Worm (Caenorhabditis elegans) whole organism, L4 larva: ENCODE data around the gene F53F8.4.

ENCODE experiments used
- F49E8.2 ChIP-seq: sonication (generic microtip); optimal IDR thresholded peaks from 2 replicates; lab custom pipeline; 2016; ENCODE audit warnings: missing compliant biosample characterization, mild to moderate bottlenecking, missing genetic modification characterization, borderline replicate concordance
- dpl-1 ChIP-seq: fragments of 150-350 bp; optimal IDR thresholded peaks from 2 replicates; lab custom pipeline; 2014; ENCODE audit warnings: missing biosample characterization, missing genetic modification reagents, missing genetic modification characterization
- fkh-10 ChIP-seq: fragments of 150-350 bp; optimal IDR thresholded peaks from 2 replicates; lab custom pipeline; 2014; ENCODE audit warnings: missing biosample characterization, missing genetic modification reagents, missing genetic modification characterization
- lin-13 ChIP-seq: fragments of 150-350 bp; optimal IDR thresholded peaks from 2 replicates; lab custom pipeline; 2014; ENCODE audit warnings: missing biosample characterization, missing genetic modification reagents, missing genetic modification characterization
- lin-15B ChIP-seq: fragments of 150-350 bp; sonication (generic microtip); optimal IDR thresholded peaks from 3 replicates; lab custom pipeline; 2014; ENCODE audit warnings: missing biosample characterization, missing genetic modification characterization
- madf-9 ChIP-seq: fragments of 200-800 bp; sonication (Bioruptor generic); conservative IDR thresholded peaks from 2 replicates; pipeline ENCODE4 v1.3.6; 2022; ENCODE audit warnings: missing genetic modification reagents, missing genetic modification characterization, missing compliant biosample characterization
- nhr-11 ChIP-seq: fragments of 150-350 bp; optimal IDR thresholded peaks from 2 replicates; lab custom pipeline; 2014; ENCODE audit warnings: missing biosample characterization, missing genetic modification characterization
- ztf-11 ChIP-seq: fragments of 150-350 bp; optimal IDR thresholded peaks from 2 replicates; lab custom pipeline; 2014; ENCODE audit warnings: missing biosample characterization, missing genetic modification characterization

DNA sequence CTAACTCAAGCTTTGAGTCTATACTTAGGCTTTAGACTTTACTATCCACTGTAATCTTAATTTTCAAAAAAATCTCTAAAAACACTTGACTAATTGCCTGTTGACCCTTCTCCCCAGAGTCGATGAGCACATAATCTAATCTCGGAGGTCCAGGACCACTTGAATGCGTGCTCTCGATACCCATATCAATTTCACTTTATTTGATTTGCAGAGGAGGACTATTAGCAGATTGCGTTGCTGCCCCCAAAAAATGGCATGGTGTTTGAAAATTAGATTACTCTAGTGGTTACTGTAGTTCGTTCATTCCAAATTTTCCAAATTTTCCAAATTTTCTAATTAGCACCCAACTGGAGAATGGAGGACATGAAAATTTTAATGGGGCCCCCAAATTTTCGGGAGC, 46.0 kb downstream of the F53F8.4 start:
- TF ChIP-seq madf-9 (GFP tag; lab: Robert Waterston, UW) (no peak), F49E8.2 (tag; lab: Kevin White, UChicago) (no peak), dpl-1 (GFP tag; lab: Kevin White, UChicago) (no peak), ztf-11 (tag; lab: Kevin White, UChicago) (no peak), fkh-10 (no peak), lin-15B (tag; lab: Kevin White, UChicago) (no peak), lin-13 (GFP tag; lab: Kevin White, UChicago) (no peak), nhr-11 (tag; lab: Kevin White, UChicago) (no peak)
